Worm (Caenorhabditis elegans) whole organism, L1 larva: ENCODE data around the gene str-141.

Experiments
- Y116A8C.19 ChIP-seq: sonication (generic microtip); optimal IDR thresholded peaks from 2 replicates; lab custom pipeline; 2016; ENCODE audit warnings: missing compliant biosample characterization, missing genetic modification characterization, borderline replicate concordance
- aha-1 ChIP-seq: fragments of 150-350 bp; optimal IDR thresholded peaks from 2 replicates; lab custom pipeline; 2014; ENCODE audit warnings: missing biosample characterization, missing genetic modification characterization
- ama-1 ChIP-seq: fragments of 150-350 bp; optimal IDR thresholded peaks from 2 replicates; lab custom pipeline; 2014
- blmp-1 ChIP-seq: fragments of 150-350 bp; optimal IDR thresholded peaks from 2 replicates; lab custom pipeline; 2014; ENCODE audit warnings: missing biosample characterization, missing genetic modification characterization
- ceh-63 ChIP-seq: fragments of 200-800 bp; sonication (Bioruptor generic); optimal IDR thresholded peaks from 2 replicates; lab custom pipeline; 2018; ENCODE audit warnings: mild to moderate bottlenecking, missing genetic modification characterization, missing compliant biosample characterization
- ceh-82 ChIP-seq, 3 experiments: fragments of 150-350 bp in 1 of 3; sonication (generic microtip) in 2 of 3; optimal IDR thresholded peaks; 2 replicates each; lab custom pipeline; 2014 to 2017; ENCODE audit warnings: missing biosample characterization in 3 of 3, missing genetic modification characterization in 3 of 3
- ces-1 ChIP-seq: fragments of 150-350 bp; optimal IDR thresholded peaks from 2 replicates; lab custom pipeline; 2014; ENCODE audit warnings: missing biosample characterization, missing genetic modification reagents, missing genetic modification characterization
- egl-27 ChIP-seq, 2 experiments: fragments of 150-350 bp in 1 of 2; sonication (generic microtip); optimal IDR thresholded peaks; 3 replicates each; lab custom pipeline; 2017 to 2018; ENCODE audit warnings: missing biosample characterization in 2 of 2, missing genetic modification characterization in 2 of 2, missing genetic modification reagents in 2 of 2
- elt-2 ChIP-seq: sonication (generic microtip); optimal IDR thresholded peaks from 2 replicates; lab custom pipeline; 2016; ENCODE audit warnings: missing genetic modification characterization, mild to moderate bottlenecking, inconsistent platforms, missing compliant biosample characterization, missing genetic modification reagents
- fkh-10 ChIP-seq: sonication (generic microtip); optimal IDR thresholded peaks from 2 replicates; lab custom pipeline; 2017; ENCODE audit warnings: missing biosample characterization, missing genetic modification reagents, missing genetic modification characterization
- fkh-4 ChIP-seq: sonication (generic microtip); optimal IDR thresholded peaks from 2 replicates; lab custom pipeline; 2016; ENCODE audit warnings: missing compliant biosample characterization, missing genetic modification characterization, borderline replicate concordance
- fkh-8 ChIP-seq: sonication (generic microtip); optimal IDR thresholded peaks from 2 replicates; lab custom pipeline; 2016; ENCODE audit warnings: mild to moderate bottlenecking, missing genetic modification characterization, missing compliant biosample characterization
- fos-1 ChIP-seq: fragments of 150-350 bp; optimal IDR thresholded peaks from 2 replicates; lab custom pipeline; 2014; ENCODE audit warnings: missing biosample characterization, missing genetic modification characterization
- hlh-17 ChIP-seq: fragments of 200-800 bp; sonication (Bioruptor generic); optimal IDR thresholded peaks from 2 replicates; lab custom pipeline; 2018; ENCODE audit warnings: missing genetic modification characterization, mild to moderate bottlenecking, missing compliant biosample characterization, moderate library complexity, borderline replicate concordance
- hlh-4 ChIP-seq: sonication (generic microtip); optimal IDR thresholded peaks from 2 replicates; lab custom pipeline; 2016; ENCODE audit warnings: mild to moderate bottlenecking, missing genetic modification characterization, missing compliant biosample characterization
- isw-1 ChIP-seq: fragments of 200-800 bp; sonication (Bioruptor generic); IDR thresholded peaks from 2 replicates; pipeline ENCODE4 v1.3.6; 2022; ENCODE audit warnings: missing genetic modification characterization, missing compliant biosample characterization
- lin-14 ChIP-seq: fragments of 200-800 bp; sonication (Bioruptor generic); optimal IDR thresholded peaks from 2 replicates; lab custom pipeline; 2018; ENCODE audit warnings: mild to moderate bottlenecking, missing genetic modification characterization, moderate library complexity, missing compliant biosample characterization
- lin-15B ChIP-seq: fragments of 150-350 bp; sonication (generic microtip); optimal IDR thresholded peaks from 3 replicates; lab custom pipeline; 2014; ENCODE audit warnings: missing biosample characterization, missing genetic modification characterization
- lin-39 ChIP-seq: fragments of 150-350 bp; optimal IDR thresholded peaks from 2 replicates; lab custom pipeline; 2014; ENCODE audit warnings: missing biosample characterization, missing genetic modification reagents, missing genetic modification characterization
- lir-3 ChIP-seq: sonication (generic microtip); optimal IDR thresholded peaks from 2 replicates; lab custom pipeline; 2016; ENCODE audit warnings: mild to moderate bottlenecking, missing genetic modification characterization, moderate library complexity, missing compliant biosample characterization; ENCODE audit not compliant: poor library complexity
- lsy-2 ChIP-seq, 2 experiments: fragments of 150-350 bp; optimal IDR thresholded peaks; 2 replicates each; lab custom pipeline; 2014; ENCODE audit warnings: missing biosample characterization in 2 of 2, missing genetic modification characterization in 2 of 2
- mab-9 ChIP-seq: fragments of 200-800 bp; sonication (Bioruptor generic); IDR thresholded peaks from 2 replicates; pipeline ENCODE4 v1.3.6; 2022; ENCODE audit warnings: missing genetic modification reagents, missing genetic modification characterization, missing compliant biosample characterization
- mdl-1 ChIP-seq, 2 experiments: fragments of 150-350 bp; optimal IDR thresholded peaks; 2 replicates each; lab custom pipeline; 2014 to 2017; ENCODE audit warnings: missing biosample characterization in 2 of 2, missing genetic modification characterization in 2 of 2, inconsistent platforms in 1 of 2
- mef-2 ChIP-seq: fragments of 150-350 bp; optimal IDR thresholded peaks from 2 replicates; lab custom pipeline; 2014; ENCODE audit warnings: missing biosample characterization, missing genetic modification characterization
- nhr-12 ChIP-seq: sonication (generic microtip); optimal IDR thresholded peaks from 2 replicates; lab custom pipeline; 2017; ENCODE audit warnings: missing biosample characterization, missing genetic modification characterization
- nhr-20 ChIP-seq: sonication (generic microtip); optimal IDR thresholded peaks from 2 replicates; lab custom pipeline; 2016; ENCODE audit warnings: mild to moderate bottlenecking, missing genetic modification characterization, missing compliant biosample characterization
- nhr-28 ChIP-seq: fragments of 150-350 bp; optimal IDR thresholded peaks from 2 replicates; lab custom pipeline; 2014; ENCODE audit warnings: missing biosample characterization, missing genetic modification characterization
- nhr-47 ChIP-seq: sonication (generic microtip); optimal IDR thresholded peaks from 2 replicates; lab custom pipeline; 2016; ENCODE audit warnings: mild to moderate bottlenecking, missing genetic modification characterization, moderate library complexity, missing compliant biosample characterization
- nhr-84 ChIP-seq: sonication (generic microtip); optimal IDR thresholded peaks from 2 replicates; lab custom pipeline; 2017; ENCODE audit warnings: missing biosample characterization, missing genetic modification characterization
- nhr-85 ChIP-seq: sonication (generic microtip); peaks from one replicate; lab custom pipeline; 2016; ENCODE audit warnings: missing genetic modification characterization, inconsistent platforms, missing compliant biosample characterization
- pax-3 ChIP-seq: fragments of 200-800 bp; sonication (Bioruptor generic); optimal IDR thresholded peaks from 2 replicates; lab custom pipeline; 2018; ENCODE audit warnings: mild to moderate bottlenecking, missing genetic modification characterization, moderate library complexity, missing compliant biosample characterization
- pqm-1 ChIP-seq: sonication (generic microtip); optimal IDR thresholded peaks from 3 replicates; lab custom pipeline; 2017; ENCODE audit warnings: missing biosample characterization, missing genetic modification characterization
- rnt-1 ChIP-seq: sonication (generic microtip); optimal IDR thresholded peaks from 2 replicates; lab custom pipeline; 2016; ENCODE audit warnings: mild to moderate bottlenecking, missing genetic modification characterization, moderate library complexity, missing compliant biosample characterization
- sptf-1 ChIP-seq: fragments of 150-350 bp; optimal IDR thresholded peaks from 2 replicates; lab custom pipeline; 2014; ENCODE audit warnings: missing biosample characterization, missing genetic modification characterization
- tbx-2 ChIP-seq: sonication (generic microtip); optimal IDR thresholded peaks from 2 replicates; lab custom pipeline; 2016; ENCODE audit warnings: missing genetic modification characterization, missing compliant biosample characterization
- tlp-1 ChIP-seq: fragments of 150-350 bp; optimal IDR thresholded peaks from 2 replicates; lab custom pipeline; 2014; ENCODE audit warnings: missing biosample characterization, missing genetic modification characterization
- unc-86 ChIP-seq: sonication (generic microtip); optimal IDR thresholded peaks from 2 replicates; lab custom pipeline; 2016; ENCODE audit warnings: missing genetic modification characterization, missing compliant biosample characterization
- ztf-11 ChIP-seq, 2 experiments: sonication (generic microtip); optimal IDR thresholded peaks; 2 replicates each; lab custom pipeline; 2016 to 2017; ENCODE audit warnings: missing genetic modification characterization in 2 of 2, missing biosample characterization in 1 of 2, missing compliant biosample characterization in 1 of 2
- ztf-4 ChIP-seq: fragments of 150-350 bp; optimal IDR thresholded peaks from 2 replicates; lab custom pipeline; 2014; ENCODE audit warnings: missing biosample characterization, missing genetic modification characterization

Gene str-141

DNA sequence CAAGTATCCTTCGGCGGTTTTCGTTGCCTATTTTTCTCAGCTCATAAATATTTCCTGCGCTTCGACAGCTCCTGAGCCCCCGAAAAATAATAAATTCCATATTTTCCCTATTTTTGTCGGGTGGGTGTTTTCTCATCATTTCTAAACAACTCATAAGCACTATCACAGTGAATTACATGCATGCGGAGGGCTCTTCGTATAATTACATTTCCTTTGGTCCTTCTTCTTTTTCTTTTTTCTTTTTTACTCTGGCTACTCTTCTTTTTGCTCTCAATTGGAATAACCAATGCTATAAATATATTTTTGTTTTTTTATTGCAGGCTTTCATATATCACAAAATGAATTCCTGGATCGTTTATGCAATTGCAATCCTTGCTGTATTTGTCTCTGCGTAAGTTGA is 18.3 kb upstream of the str-141 start, which contains the start of gene T02E9.5:
T02E9.5 (plus strand) TSS at position 321 of the 400 bp plus-strand sequence.
- TF ChIP-seq mdl-1 (tag; optimal IDR thresholded peaks at IDR 0.05; lab: Kevin White, UChicago) (no peak), unc-86 (tag; lab: Kevin White, UChicago) (peak; percentile 31), lin-39 (tag; lab: Kevin White, UChicago) (no peak), ztf-11 (tag; optimal IDR thresholded peaks at IDR 0.05; lab: Kevin White, UChicago) (no peak), nhr-84 (no peak), lin-14 (GFP tag; lab: Kevin White, UChicago) (peak; percentile 66), mef-2 (tag; lab: Kevin White, UChicago) (no peak), fos-1 (tag; lab: Kevin White, UChicago) (no peak), ces-1 (GFP tag; lab: Kevin White, UChicago) (peak; percentile 8), ama-1 (no peak), lsy-2 (tag; optimal IDR thresholded peaks at IDR 0.05; lab: Kevin White, UChicago) (peak in 1 of 2 experiments; percentile 2)

DNA sequence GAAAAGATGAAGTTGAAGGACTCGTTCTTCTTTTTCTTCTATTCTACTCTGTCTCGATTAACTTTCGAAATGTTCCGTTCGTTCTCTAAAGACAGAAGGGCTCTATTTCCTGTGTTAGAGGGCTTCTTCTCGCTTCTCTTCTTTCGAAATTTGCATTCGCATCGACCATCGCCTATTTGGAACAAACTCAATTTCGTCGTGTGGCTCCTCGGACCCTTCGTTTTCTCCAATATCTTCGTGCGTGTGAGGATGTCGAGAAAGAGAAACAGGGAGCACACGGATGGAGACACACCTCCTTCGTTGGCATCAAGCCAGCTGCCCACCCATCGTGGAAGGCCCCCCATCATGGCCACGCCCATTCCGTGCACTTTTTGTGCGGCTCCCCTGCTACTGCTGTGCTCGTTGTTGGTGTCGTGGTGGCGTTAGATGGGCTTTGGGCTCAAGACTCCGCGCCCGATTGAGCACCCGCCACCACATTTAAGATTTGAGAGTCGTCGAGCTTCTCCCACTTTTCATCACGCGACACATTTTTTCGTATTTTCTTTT is 17.6 kb upstream of the str-141 start:
- no peak for TF ChIP-seq fkh-8
- TF ChIP-seq Y116A8C.19 (tag; lab: Kevin White, UChicago): no peak
- TF ChIP-seq nhr-12 (tag; lab: Kevin White, UChicago): no peak
- TF ChIP-seq lin-15B (tag; lab: Kevin White, UChicago): no peak
- no peak for TF ChIP-seq hlh-4
- TF ChIP-seq pax-3 (tag; lab: Kevin White, UChicago): no peak
- TF ChIP-seq rnt-1 (tag; lab: Kevin White, UChicago): no peak
- TF ChIP-seq fkh-10 (GFP tag; lab: Kevin White, UChicago): peak; percentile 90
- TF ChIP-seq tbx-2 (tag; lab: Kevin White, UChicago): peak; percentile 5
- no peak for TF ChIP-seq pqm-1 (tag; lab: Kevin White, UChicago)
- peak; percentile 63 for TF ChIP-seq ces-1 (GFP tag; lab: Kevin White, UChicago)
- peak; percentile 77 for TF ChIP-seq lin-14 (GFP tag; lab: Kevin White, UChicago)
- peak; percentile 29 to 48 (median 34) for TF ChIP-seq ceh-82 (tag; optimal IDR thresholded peaks at IDR 0.05; lab: Kevin White, UChicago)

DNA sequence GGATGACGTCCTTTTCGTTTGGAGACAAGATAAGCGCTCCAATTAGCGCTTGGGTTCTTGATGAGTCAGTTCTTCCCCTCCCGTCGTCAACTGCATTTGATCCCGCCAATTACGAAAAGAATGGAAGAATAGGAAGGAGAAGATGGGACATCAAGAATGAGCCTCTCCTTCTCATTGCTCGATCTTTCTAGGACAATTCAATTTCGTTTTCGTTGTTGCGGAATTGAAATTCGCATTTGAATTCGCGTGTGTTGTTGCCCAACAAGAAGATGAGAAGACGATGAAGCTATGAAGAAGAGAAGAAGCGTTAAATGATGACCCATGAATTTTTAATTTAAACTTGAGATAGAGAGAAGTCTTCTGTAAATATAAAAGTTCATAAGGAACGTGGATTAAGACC is 13.3 kb upstream of the str-141 start:
- TF ChIP-seq fkh-10 (GFP tag; lab: Kevin White, UChicago) (peak; percentile 58), aha-1 (tag; lab: Kevin White, UChicago) (no peak), sptf-1 (tag; lab: Kevin White, UChicago) (no peak), nhr-85 (tag; lab: Kevin White, UChicago) (no peak), lin-39 (tag; lab: Kevin White, UChicago) (no peak), lin-14 (GFP tag; lab: Kevin White, UChicago) (peak; percentile 25), mab-9 (GFP tag; lab: Robert Waterston, UW) (no peak), ceh-82 (tag; optimal IDR thresholded peaks at IDR 0.05; lab: Kevin White, UChicago) (peak in 1 of 3 experiments; percentile 21), nhr-28 (no peak)
- TF ChIP-seq, all 84 proteins: peak for 3

DNA sequence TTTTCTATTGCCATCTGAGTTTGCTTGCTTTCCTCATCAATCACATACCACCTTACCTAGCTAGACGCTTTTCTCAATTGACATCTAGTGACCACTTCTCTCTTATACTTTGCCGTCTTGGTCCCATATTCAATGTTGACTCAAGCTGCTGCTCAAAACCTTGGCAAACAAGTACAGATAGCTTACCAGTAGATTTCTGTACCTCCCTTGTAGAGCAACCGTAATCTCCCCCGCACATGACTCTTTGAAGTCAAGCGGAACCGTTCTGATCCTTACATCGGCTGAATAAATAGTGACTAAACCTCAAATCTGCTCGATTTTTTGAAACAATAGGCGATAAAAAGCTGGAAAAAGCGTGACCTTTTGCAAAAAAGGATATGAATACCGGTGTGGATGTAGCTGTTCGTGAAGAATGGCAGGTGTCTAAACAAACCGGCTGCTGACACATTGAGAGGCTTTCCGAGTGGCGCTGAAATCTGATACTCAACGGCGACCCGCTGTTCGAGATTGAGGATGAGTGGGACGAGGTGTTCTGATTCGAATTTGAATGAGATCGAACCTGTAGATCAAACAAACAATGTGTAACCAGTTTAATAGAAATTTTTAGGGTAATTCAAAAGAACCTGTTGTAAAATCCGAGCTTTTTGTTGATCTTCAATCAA is 12.3 kb upstream of the str-141 start:
- TF ChIP-seq fkh-4 (tag; lab: Kevin White, UChicago): no peak
- no peak for TF ChIP-seq ceh-63 (GFP tag; lab: Kevin White, UChicago)
- TF ChIP-seq unc-86 (tag; lab: Kevin White, UChicago): no peak
- TF ChIP-seq ztf-11 (tag; optimal IDR thresholded peaks at IDR 0.05; lab: Kevin White, UChicago): no peak
- TF ChIP-seq lir-3 (tag; lab: Kevin White, UChicago): no peak
- no peak for TF ChIP-seq egl-27 (tag; optimal IDR thresholded peaks at IDR 0.05; lab: Kevin White, UChicago)
- no peak for TF ChIP-seq elt-2 (tag; lab: Kevin White, UChicago)
- TF ChIP-seq blmp-1 (tag; lab: Kevin White, UChicago): no peak
- TF ChIP-seq nhr-20 (tag; lab: Kevin White, UChicago): no peak
- TF ChIP-seq hlh-17 (GFP tag; lab: Kevin White, UChicago): no peak
- TF ChIP-seq tlp-1 (tag; lab: Kevin White, UChicago): no peak
- no peak for TF ChIP-seq hlh-4
- no peak for TF ChIP-seq nhr-47 (tag; lab: Kevin White, UChicago)
- TF ChIP-seq ztf-4 (tag; lab: Kevin White, UChicago): no peak
- no peak for TF ChIP-seq isw-1 (GFP tag; lab: Robert Waterston, UW)
